Fruit fly (Drosophila melanogaster) whole organism, prepupa: ENCODE data around the gene Rrp45.
A peak's percentile ranks its signal among the peaks of the same experiment; 100 is the strongest.

Experiments
- CG10669 ChIP-seq: fragments of 200-800 bp; sonication (Bioruptor generic); optimal IDR thresholded peaks from 3 replicates; lab custom pipeline; 2018; ENCODE audit warnings: missing biosample characterization, mild to moderate bottlenecking, missing genetic modification characterization, moderate library complexity
- CG1621 ChIP-seq: fragments of 200-800 bp; sonication (Bioruptor generic); optimal IDR thresholded peaks from 3 replicates; lab custom pipeline; 2018; ENCODE audit warnings: missing biosample characterization, mild to moderate bottlenecking, missing genetic modification characterization
- CG31627 ChIP-seq: fragments of 200-800 bp; sonication (Bioruptor generic); optimal IDR thresholded peaks from 3 replicates; lab custom pipeline; 2016; ENCODE audit warnings: missing biosample characterization, missing genetic modification characterization
- CG34406 ChIP-seq: fragments of 200-800 bp; sonication (Bioruptor generic); optimal IDR thresholded peaks from 3 replicates; lab custom pipeline; 2016; ENCODE audit warnings: missing biosample characterization, missing genetic modification characterization
- CG6792 ChIP-seq: fragments of 200-800 bp; sonication (Bioruptor generic); optimal IDR thresholded peaks from 3 replicates; lab custom pipeline; 2016; ENCODE audit warnings: missing biosample characterization, missing genetic modification characterization
- CG6854 ChIP-seq: fragments of 200-800 bp; sonication (Bioruptor generic); optimal IDR thresholded peaks from 2 replicates; lab custom pipeline; 2017; ENCODE audit warnings: missing biosample characterization, mild to moderate bottlenecking, missing genetic modification characterization
- Ets21C ChIP-seq: fragments of 200-800 bp; sonication (Bioruptor generic); optimal IDR thresholded peaks from 3 replicates; lab custom pipeline; 2016; ENCODE audit warnings: missing biosample characterization, missing genetic modification characterization
- Gug ChIP-seq: fragments of 200-800 bp; sonication (Bioruptor generic); IDR thresholded peaks from 2 replicates; pipeline ENCODE4 v1.3.6; 2022; ENCODE audit warnings: missing biosample characterization, missing genetic modification characterization
- Hr38 ChIP-seq: sonication (Bioruptor generic); optimal IDR thresholded peaks from 2 replicates; lab custom pipeline; 2016; ENCODE audit warnings: missing biosample characterization, missing genetic modification characterization
- achi ChIP-seq: fragments of 200-800 bp; sonication (Bioruptor generic); optimal IDR thresholded peaks from 3 replicates; lab custom pipeline; 2016; ENCODE audit warnings: missing biosample characterization, missing genetic modification characterization
- eg ChIP-seq: fragments of 200-800 bp; sonication (Bioruptor generic); IDR thresholded peaks from 3 replicates; pipeline ENCODE4 v1.3.6; 2022; ENCODE audit warnings: missing biosample characterization, missing genetic modification characterization
- pdm3 ChIP-seq: fragments of 200-800 bp; sonication (Bioruptor generic); optimal IDR thresholded peaks from 3 replicates; lab custom pipeline; 2016; ENCODE audit warnings: missing biosample characterization, missing genetic modification characterization
- vri ChIP-seq: fragments of 200-800 bp; sonication (Bioruptor generic); optimal IDR thresholded peaks from 3 replicates; lab custom pipeline; 2016; ENCODE audit warnings: missing biosample characterization, mild to moderate bottlenecking, missing genetic modification characterization

DNA sequence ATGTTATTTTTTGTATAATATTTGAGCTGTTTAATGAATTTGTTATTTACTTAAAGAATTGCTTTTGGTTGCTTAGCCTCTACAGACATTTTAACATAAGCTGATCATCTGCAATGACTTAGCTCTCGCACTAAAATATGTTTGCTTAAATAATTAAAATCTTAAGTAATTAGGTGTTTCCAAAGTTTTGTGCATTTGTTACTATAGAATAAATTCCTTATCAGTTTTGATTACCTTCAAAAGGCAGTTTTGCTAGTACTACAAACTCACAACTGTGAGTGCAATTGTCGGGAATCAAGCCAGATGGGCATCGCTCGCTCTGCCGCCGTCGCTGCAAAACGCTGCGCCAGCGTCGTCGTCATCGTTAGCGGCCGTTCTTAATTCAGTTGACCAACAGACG lies 25.4 kb upstream of the Rrp45 start:
- TF ChIP-seq CG1621 (tag; lab: Kevin White, UChicago) (no peak), Hr38 (no peak), Gug (no peak), CG31627 (GFP tag; lab: Kevin White, UChicago) (no peak), CG10669 (GFP tag; lab: Kevin White, UChicago) (no peak), pdm3 (GFP tag; lab: Kevin White, UChicago) (no peak), eg (GFP tag; lab: Robert Waterston, UW) (0 out of 3 replicates have a peak, but pooled peaks have one; percentile 9), CG6792 (GFP tag; lab: Kevin White, UChicago) (no peak), CG34406 (no peak), achi (GFP tag; lab: Kevin White, UChicago) (no peak), Ets21C (GFP tag; lab: Kevin White, UChicago) (no peak), CG6854 (GFP tag; lab: Kevin White, UChicago) (no peak), vri (GFP tag; lab: Kevin White, UChicago) (no peak)
